Fruit fly (Drosophila melanogaster) whole organism: ENCODE data around the gene Eig71Eb.

Source experiments
- Dll ChIP-seq: fragments of >200 bp; optimal IDR thresholded peaks from 2 replicates; lab custom pipeline; 2017
- EcR ChIP-seq, 2 experiments: fragments of >200 bp; optimal IDR thresholded peaks; 2 replicates each; lab custom pipeline; 2017; ENCODE audit warnings: missing biosample characterization in 2 of 2, missing genetic modification characterization in 2 of 2, missing genetic modification reagents in 2 of 2

DNA sequence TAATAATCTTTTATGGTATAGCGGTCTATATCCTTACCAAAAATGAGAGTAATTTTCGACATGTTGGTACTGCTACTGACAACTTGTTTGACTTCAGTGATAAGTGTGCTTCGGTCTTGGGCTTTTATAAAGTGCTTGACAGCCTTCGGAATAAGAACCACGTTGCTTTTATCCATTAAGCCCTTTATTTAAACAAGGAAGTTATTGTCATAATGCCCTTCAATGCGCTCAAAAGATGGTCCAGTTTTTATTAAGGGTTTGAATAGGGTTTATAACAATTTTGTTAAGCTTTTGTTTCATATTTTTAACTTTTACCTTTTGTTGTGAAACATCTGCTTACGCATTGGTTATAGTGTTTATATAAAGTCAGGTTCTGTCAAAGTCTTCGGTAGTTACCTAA lies 2.4 kb downstream of the Eig71Eb start, which contains the start of the genes Eig71Ec and Eig71Ed:
- TF ChIP-seq Dll (lab: Kevin White, UChicago) (no peak), EcR (GFP tag; optimal IDR thresholded peaks at IDR 0.05; lab: Kevin White, UChicago) (no peak)
